Worm (Caenorhabditis elegans): ENCODE measurements around the gene snb-7.

- TF ChIP-seq unc-120 (tag; optimal IDR thresholded peaks at IDR 0.05; ENCODE audit: poor library complexity, severe bottlenecking) (no peak), mls-2 (tag; optimal IDR thresholded peaks at IDR 0.05) (no peak), lsy-2 (tag; optimal IDR thresholded peaks at IDR 0.05) (no peak), flh-1 (GFP tag; optimal IDR thresholded peaks at IDR 0.05) (no peak), unc-39 (tag; optimal IDR thresholded peaks at IDR 0.05) (no peak), nhr-28 (tag; optimal IDR thresholded peaks at IDR 0.05) (no peak), ham-2 (GFP tag; optimal IDR thresholded peaks at IDR 0.05) (no peak), pha-4 (tag; optimal IDR thresholded peaks at IDR 0.05) (no peak), elt-1 (tag; optimal IDR thresholded peaks at IDR 0.05; ENCODE audit: borderline replicate concordance, insufficient read depth) (no peak)
Measured at ce11 chrIV:12565933-12566540, 5.4 kb downstream of the snb-7 start, which contains the start of gene eak-7.
